Fruit fly (Drosophila melanogaster): Measurements from ENCODE around the gene CG14294.
A peak's percentile ranks its signal among the peaks of the same experiment; 100 is the strongest.

Gene CG14294

dm6 chr3R:18928918-18929705, 27.0 kb upstream of the CG14294 start, which contains the start of gene CG42613 (continued):
- TF ChIP-seq D19A (tag; optimal IDR thresholded peaks at IDR 0.05) (peak; percentile 32), odd (GFP tag; optimal IDR thresholded peaks at IDR 0.05) (peak; percentile 68), CG1024 (GFP tag; IDR thresholded peaks at IDR 0.05) (peak; percentile 61), CG33213 (GFP tag; optimal IDR thresholded peaks at IDR 0.05) (peak; percentile 36), kah (GFP tag; optimal IDR thresholded peaks at IDR 0.05) (no peak), ato (GFP tag; IDR thresholded peaks at IDR 0.05; ENCODE audit: partially characterized antibody) (peak; percentile 16; the same call in 1 of the 2 replicates), Med (GFP tag) (peak; percentile 34), bbx (GFP tag; IDR thresholded peaks at IDR 0.05; ENCODE audit: partially characterized antibody) (peak; percentile 75), Tbp (GFP tag; optimal IDR thresholded peaks at IDR 0.05) (no peak), ewg (GFP tag; optimal IDR thresholded peaks at IDR 0.05) (peak; percentile 61), so (GFP tag; IDR thresholded peaks at IDR 0.05) (peak; percentile 82; the same call in 2 of the 3 replicates), zf30C (GFP tag; optimal IDR thresholded peaks at IDR 0.05) (no peak), Ada2b (GFP tag; IDR thresholded peaks at IDR 0.05) (peak; percentile 40; the same call in 1 of the 2 replicates), Dbx (GFP tag; IDR thresholded peaks at IDR 0.05) (peak; percentile 49; the same call in 2 of the 3 replicates), CG11093 (GFP tag; IDR thresholded peaks at IDR 0.05) (no peak), CG8944 (GFP tag; optimal IDR thresholded peaks at IDR 0.05) (peak; percentile 20), pita (GFP tag; optimal IDR thresholded peaks at IDR 0.05) (no peak), repo (GFP tag; optimal IDR thresholded peaks at IDR 0.05) (no peak), shn (GFP tag; optimal IDR thresholded peaks at IDR 0.05) (peak; percentile 58), CG1647 (GFP tag; optimal IDR thresholded peaks at IDR 0.05) (no peak), crol (GFP tag; IDR thresholded peaks at IDR 0.05) (no peak), CG15601 (tag; optimal IDR thresholded peaks at IDR 0.05) (peak; percentile 99), peb (GFP tag; IDR thresholded peaks at IDR 0.05) (peak; percentile 42; the same call in 1 of the 2 replicates), Rfx (GFP tag; IDR thresholded peaks at IDR 0.05) (peak; percentile 73), Myb (GFP tag; optimal IDR thresholded peaks at IDR 0.05) (peak; percentile 46), CG8281 (tag; optimal IDR thresholded peaks at IDR 0.05) (no peak), HLH54F (GFP tag; optimal IDR thresholded peaks at IDR 0.05) (peak; percentile 37), CG15696 (tag; optimal IDR thresholded peaks at IDR 0.05) (no peak), gce (GFP tag; IDR thresholded peaks at IDR 0.05) (peak; percentile 42; the same call in 1 of the 3 replicates), CG4820 (GFP tag; optimal IDR thresholded peaks at IDR 0.05) (no peak), CG18619 (GFP tag; optimal IDR thresholded peaks at IDR 0.05) (peak; percentile 64), CTCF (GFP tag; optimal IDR thresholded peaks at IDR 0.05) (peak; percentile 53), schlank (tag; optimal IDR thresholded peaks at IDR 0.05) (peak; percentile 74), slou (GFP tag; optimal IDR thresholded peaks at IDR 0.05) (no peak), sens (GFP tag) (peak; percentile 88), Mrtf (GFP tag; IDR thresholded peaks at IDR 0.05) (no peak), mirr (GFP tag; optimal IDR thresholded peaks at IDR 0.05) (peak; percentile 76), CG9797 (GFP tag; optimal IDR thresholded peaks at IDR 0.05) (peak; percentile 27), trem (tag; optimal IDR thresholded peaks at IDR 0.05) (peak; percentile 36), lilli (GFP tag; optimal IDR thresholded peaks at IDR 0.05) (no peak), CG4404 (GFP tag; IDR thresholded peaks at IDR 0.05) (no peak), grn (GFP tag; optimal IDR thresholded peaks at IDR 0.05) (no peak), CG5180 (GFP tag; optimal IDR thresholded peaks at IDR 0.05) (peak; percentile 57), hth (optimal IDR thresholded peaks at IDR 0.05) (no peak), CG9215 (GFP tag; IDR thresholded peaks at IDR 0.05) (no peak), fd96Cb (tag; optimal IDR thresholded peaks at IDR 0.05) (peak; percentile 54), sna (GFP tag; IDR thresholded peaks at IDR 0.05; ENCODE audit: partially characterized antibody) (no peak), CG8765 (GFP tag; IDR thresholded peaks at IDR 0.05) (no peak), knrl (GFP tag; IDR thresholded peaks at IDR 0.05; ENCODE audit: partially characterized antibody) (no peak), Xbp1 (GFP tag; optimal IDR thresholded peaks at IDR 0.05) (peak; percentile 57), Hr39 (optimal IDR thresholded peaks at IDR 0.05) (no peak)

All from whole organism, embryonic.